Worm (Caenorhabditis elegans) whole organism, L1 larva: Measurements from ENCODE around the gene irld-45.
A peak's percentile ranks its signal among the peaks of the same experiment; 100 is the strongest.

ENCODE experiments used
- C04F5.9 ChIP-seq: sonication (generic microtip); optimal IDR thresholded peaks from 2 replicates; lab custom pipeline; 2016; ENCODE audit warnings: missing genetic modification characterization, missing compliant biosample characterization
- C16A3.4 ChIP-seq: fragments of 150-350 bp; optimal IDR thresholded peaks from 2 replicates; lab custom pipeline; 2014; ENCODE audit warnings: missing biosample characterization, missing genetic modification characterization
- C34B4.2 ChIP-seq: sonication (generic microtip); optimal IDR thresholded peaks from 2 replicates; lab custom pipeline; 2017; ENCODE audit warnings: mild to moderate bottlenecking, missing genetic modification characterization, missing compliant biosample characterization
- F16B12.6 ChIP-seq: fragments of 150-350 bp; optimal IDR thresholded peaks from 2 replicates; lab custom pipeline; 2014; ENCODE audit warnings: missing biosample characterization, missing genetic modification characterization
- aha-1 ChIP-seq: fragments of 150-350 bp; optimal IDR thresholded peaks from 2 replicates; lab custom pipeline; 2014; ENCODE audit warnings: missing biosample characterization, missing genetic modification characterization
- alr-1 ChIP-seq: fragments of 200-800 bp; sonication (Bioruptor generic); optimal IDR thresholded peaks from 2 replicates; lab custom pipeline; 2018; ENCODE audit warnings: borderline replicate concordance, mild to moderate bottlenecking, missing genetic modification characterization, missing compliant biosample characterization
- aly-2 ChIP-seq: fragments of 150-350 bp; optimal IDR thresholded peaks from 2 replicates; lab custom pipeline; 2014; ENCODE audit warnings: missing biosample characterization, missing genetic modification characterization
- ama-1 ChIP-seq: fragments of 150-350 bp; optimal IDR thresholded peaks from 2 replicates; lab custom pipeline; 2014
- blmp-1 ChIP-seq: fragments of 150-350 bp; optimal IDR thresholded peaks from 2 replicates; lab custom pipeline; 2014; ENCODE audit warnings: missing biosample characterization, missing genetic modification characterization
- ceh-8 ChIP-seq: fragments of 200-800 bp; sonication (Bioruptor generic); optimal IDR thresholded peaks from 2 replicates; lab custom pipeline; 2018; ENCODE audit warnings: mild to moderate bottlenecking, missing genetic modification characterization, moderate library complexity, missing compliant biosample characterization
- ceh-82 ChIP-seq, 3 experiments: fragments of 150-350 bp in 1 of 3; sonication (generic microtip) in 2 of 3; optimal IDR thresholded peaks; 2 replicates each; lab custom pipeline; 2014 to 2017; ENCODE audit warnings: missing biosample characterization in 3 of 3, missing genetic modification characterization in 3 of 3
- ces-1 ChIP-seq: fragments of 150-350 bp; optimal IDR thresholded peaks from 2 replicates; lab custom pipeline; 2014; ENCODE audit warnings: missing biosample characterization, missing genetic modification reagents, missing genetic modification characterization
- dsc-1 ChIP-seq: sonication (generic microtip); optimal IDR thresholded peaks from 2 replicates; lab custom pipeline; 2016; ENCODE audit warnings: mild to moderate bottlenecking, missing genetic modification characterization, missing compliant biosample characterization
- efl-1 ChIP-seq, 4 experiments: fragments of 150-350 bp; optimal IDR thresholded peaks in 3 of 4; peaks in 1 of 4; 1 replicate in 1 of 4; 2 replicates in 3 of 4; lab custom pipeline; 2014; ENCODE audit warnings: missing biosample characterization in 2 of 4, missing genetic modification characterization in 2 of 4, missing genetic modification reagents in 2 of 4
- egl-27 ChIP-seq, 2 experiments: fragments of 150-350 bp in 1 of 2; sonication (generic microtip); optimal IDR thresholded peaks; 3 replicates each; lab custom pipeline; 2017 to 2018; ENCODE audit warnings: missing biosample characterization in 2 of 2, missing genetic modification characterization in 2 of 2, missing genetic modification reagents in 2 of 2
- ets-5 ChIP-seq: fragments of 200-800 bp; sonication (Bioruptor generic); IDR thresholded peaks from 2 replicates; pipeline ENCODE4 v1.3.6; 2022; ENCODE audit warnings: missing genetic modification characterization, missing compliant biosample characterization
- fkh-10 ChIP-seq: sonication (generic microtip); optimal IDR thresholded peaks from 2 replicates; lab custom pipeline; 2017; ENCODE audit warnings: missing biosample characterization, missing genetic modification reagents, missing genetic modification characterization
- fkh-4 ChIP-seq: sonication (generic microtip); optimal IDR thresholded peaks from 2 replicates; lab custom pipeline; 2016; ENCODE audit warnings: missing compliant biosample characterization, missing genetic modification characterization, borderline replicate concordance
- fos-1 ChIP-seq: fragments of 150-350 bp; optimal IDR thresholded peaks from 2 replicates; lab custom pipeline; 2014; ENCODE audit warnings: missing biosample characterization, missing genetic modification characterization
- hpl-2 ChIP-seq: fragments of 150-350 bp; optimal IDR thresholded peaks from 2 replicates; lab custom pipeline; 2014; ENCODE audit warnings: missing biosample characterization, missing genetic modification reagents, missing genetic modification characterization
- jun-1 ChIP-seq: fragments of 150-350 bp; optimal IDR thresholded peaks from 2 replicates; lab custom pipeline; 2014; ENCODE audit warnings: missing biosample characterization, missing genetic modification reagents, missing genetic modification characterization
- lin-14 ChIP-seq: fragments of 200-800 bp; sonication (Bioruptor generic); optimal IDR thresholded peaks from 2 replicates; lab custom pipeline; 2018; ENCODE audit warnings: mild to moderate bottlenecking, missing genetic modification characterization, moderate library complexity, missing compliant biosample characterization
- lin-15B ChIP-seq: fragments of 150-350 bp; sonication (generic microtip); optimal IDR thresholded peaks from 3 replicates; lab custom pipeline; 2014; ENCODE audit warnings: missing biosample characterization, missing genetic modification characterization
- lir-3 ChIP-seq: sonication (generic microtip); optimal IDR thresholded peaks from 2 replicates; lab custom pipeline; 2016; ENCODE audit warnings: mild to moderate bottlenecking, missing genetic modification characterization, moderate library complexity, missing compliant biosample characterization; ENCODE audit not compliant: poor library complexity
- lsy-2 ChIP-seq, 2 experiments: fragments of 150-350 bp; optimal IDR thresholded peaks; 2 replicates each; lab custom pipeline; 2014; ENCODE audit warnings: missing biosample characterization in 2 of 2, missing genetic modification characterization in 2 of 2
- mab-9 ChIP-seq: fragments of 200-800 bp; sonication (Bioruptor generic); IDR thresholded peaks from 2 replicates; pipeline ENCODE4 v1.3.6; 2022; ENCODE audit warnings: missing genetic modification reagents, missing genetic modification characterization, missing compliant biosample characterization
- mep-1 ChIP-seq: fragments of 150-350 bp; optimal IDR thresholded peaks from 2 replicates; lab custom pipeline; 2014; ENCODE audit warnings: missing biosample characterization, missing genetic modification characterization
- nhr-11 ChIP-seq: fragments of 150-350 bp; optimal IDR thresholded peaks from 2 replicates; lab custom pipeline; 2014; ENCODE audit warnings: missing biosample characterization, missing genetic modification characterization
- nhr-19 ChIP-seq: fragments of 200-800 bp; sonication (Bioruptor generic); conservative IDR thresholded peaks from 2 replicates; pipeline ENCODE4 v1.3.6; 2022; ENCODE audit warnings: missing genetic modification characterization, missing compliant biosample characterization
- nhr-237 ChIP-seq: fragments of 150-350 bp; optimal IDR thresholded peaks from 2 replicates; lab custom pipeline; 2014; ENCODE audit warnings: missing biosample characterization, missing genetic modification characterization
- nhr-71 ChIP-seq: sonication (generic microtip); optimal IDR thresholded peaks from 2 replicates; lab custom pipeline; 2016; ENCODE audit warnings: mild to moderate bottlenecking, missing genetic modification characterization, moderate library complexity, missing compliant biosample characterization
- nhr-76 ChIP-seq: sonication (generic microtip); optimal IDR thresholded peaks from 2 replicates; lab custom pipeline; 2017; ENCODE audit warnings: missing biosample characterization, missing genetic modification characterization
- nhr-84 ChIP-seq: sonication (generic microtip); optimal IDR thresholded peaks from 2 replicates; lab custom pipeline; 2017; ENCODE audit warnings: missing biosample characterization, missing genetic modification characterization
- nhr-90 ChIP-seq: sonication (generic microtip); optimal IDR thresholded peaks from 2 replicates; lab custom pipeline; 2016; ENCODE audit warnings: mild to moderate bottlenecking, missing genetic modification characterization, missing compliant biosample characterization; ENCODE audit not compliant: poor library complexity
- pag-3 ChIP-seq: sonication (generic microtip); optimal IDR thresholded peaks from 2 replicates; lab custom pipeline; 2017; ENCODE audit warnings: missing genetic modification characterization, mild to moderate bottlenecking, missing compliant biosample characterization, antibody characterized with exemption, borderline replicate concordance; ENCODE audit not compliant: insufficient read depth
- pax-3 ChIP-seq: fragments of 200-800 bp; sonication (Bioruptor generic); optimal IDR thresholded peaks from 2 replicates; lab custom pipeline; 2018; ENCODE audit warnings: mild to moderate bottlenecking, missing genetic modification characterization, moderate library complexity, missing compliant biosample characterization
- pqm-1 ChIP-seq: sonication (generic microtip); optimal IDR thresholded peaks from 3 replicates; lab custom pipeline; 2017; ENCODE audit warnings: missing biosample characterization, missing genetic modification characterization
- rnt-1 ChIP-seq: sonication (generic microtip); optimal IDR thresholded peaks from 2 replicates; lab custom pipeline; 2016; ENCODE audit warnings: mild to moderate bottlenecking, missing genetic modification characterization, moderate library complexity, missing compliant biosample characterization
- skn-1 ChIP-seq: fragments of 150-350 bp; optimal IDR thresholded peaks from 2 replicates; lab custom pipeline; 2014; ENCODE audit warnings: missing biosample characterization, missing genetic modification characterization
- snpc-4 ChIP-seq: fragments of 150-350 bp; optimal IDR thresholded peaks from 2 replicates; lab custom pipeline; 2014; ENCODE audit warnings: missing biosample characterization, missing genetic modification characterization
- snu-23 ChIP-seq: sonication (generic microtip); optimal IDR thresholded peaks from 2 replicates; lab custom pipeline; 2016; ENCODE audit warnings: missing genetic modification characterization, missing compliant biosample characterization
- sox-4 ChIP-seq: sonication (generic microtip); optimal IDR thresholded peaks from 2 replicates; lab custom pipeline; 2016; ENCODE audit warnings: missing genetic modification characterization, missing compliant biosample characterization
- sptf-1 ChIP-seq: fragments of 150-350 bp; optimal IDR thresholded peaks from 2 replicates; lab custom pipeline; 2014; ENCODE audit warnings: missing biosample characterization, missing genetic modification characterization
- sup-37 ChIP-seq: fragments of 200-800 bp; sonication (Bioruptor generic); optimal IDR thresholded peaks from 2 replicates; lab custom pipeline; 2018; ENCODE audit warnings: mild to moderate bottlenecking, missing genetic modification characterization, missing compliant biosample characterization
- swsn-7 ChIP-seq: sonication (generic microtip); optimal IDR thresholded peaks from 2 replicates; lab custom pipeline; 2016; ENCODE audit warnings: missing genetic modification characterization, missing compliant biosample characterization
- tbx-2 ChIP-seq: sonication (generic microtip); optimal IDR thresholded peaks from 2 replicates; lab custom pipeline; 2016; ENCODE audit warnings: missing genetic modification characterization, missing compliant biosample characterization
- unc-62 ChIP-seq: fragments of 150-350 bp; optimal IDR thresholded peaks from 2 replicates; lab custom pipeline; 2014; ENCODE audit warnings: missing biosample characterization, missing genetic modification reagents, missing genetic modification characterization
- unc-86 ChIP-seq: sonication (generic microtip); optimal IDR thresholded peaks from 2 replicates; lab custom pipeline; 2016; ENCODE audit warnings: missing genetic modification characterization, missing compliant biosample characterization
- xbp-1 ChIP-seq: sonication (generic microtip); optimal IDR thresholded peaks from 2 replicates; lab custom pipeline; 2016; ENCODE audit warnings: missing genetic modification characterization, missing compliant biosample characterization
- zag-1 ChIP-seq: fragments of 150-350 bp; optimal IDR thresholded peaks from 2 replicates; lab custom pipeline; 2014; ENCODE audit warnings: missing biosample characterization, missing genetic modification characterization
- zip-4 ChIP-seq: fragments of 200-800 bp; sonication (Bioruptor generic); optimal IDR thresholded peaks from 2 replicates; lab custom pipeline; 2018; ENCODE audit warnings: mild to moderate bottlenecking, missing genetic modification characterization, moderate library complexity, missing compliant biosample characterization
- ztf-11 ChIP-seq, 2 experiments: sonication (generic microtip); optimal IDR thresholded peaks; 2 replicates each; lab custom pipeline; 2016 to 2017; ENCODE audit warnings: missing genetic modification characterization in 2 of 2, missing biosample characterization in 1 of 2, missing compliant biosample characterization in 1 of 2
- ztf-4 ChIP-seq: fragments of 150-350 bp; optimal IDR thresholded peaks from 2 replicates; lab custom pipeline; 2014; ENCODE audit warnings: missing biosample characterization, missing genetic modification characterization

irld-45 gene

ce11 chrV:1627269-1627668, 20.8 kb upstream of the irld-45 start:
- no peak for TF ChIP-seq unc-62 (GFP tag; lab: Kevin White, UChicago)
- TF ChIP-seq aha-1 = no peak
- peak; percentile 21; the same call in 1 of the 2 replicates for TF ChIP-seq nhr-19
- TF ChIP-seq ama-1 = no peak
- TF ChIP-seq nhr-90 = peak; percentile 47
- TF ChIP-seq nhr-11 (tag; lab: Kevin White, UChicago) = peak; percentile 3
- TF ChIP-seq ztf-11 (tag; optimal IDR thresholded peaks at IDR 0.05; lab: Kevin White, UChicago) = no peak
- TF ChIP-seq lin-14 (GFP tag; lab: Kevin White, UChicago) = peak; percentile 95
- no peak for TF ChIP-seq zip-4 (GFP tag; lab: Kevin White, UChicago)
- TF ChIP-seq hpl-2 (GFP tag; lab: Kevin White, UChicago) = no peak
- no peak for TF ChIP-seq pag-3 (tag; lab: Kevin White, UChicago)
- TF ChIP-seq jun-1 (tag; lab: Kevin White, UChicago) = peak; percentile 35
- TF ChIP-seq nhr-71 (tag; lab: Kevin White, UChicago) = peak; percentile 67
- TF ChIP-seq alr-1 (tag; lab: Kevin White, UChicago) = no peak
- peak; percentile 53 for TF ChIP-seq ztf-4 (tag; lab: Kevin White, UChicago)
- peak; percentile 45 for TF ChIP-seq tbx-2
- no peak for TF ChIP-seq nhr-76
- no peak for TF ChIP-seq unc-86 (tag; lab: Kevin White, UChicago)
- TF ChIP-seq F16B12.6 = no peak
- no peak for TF ChIP-seq rnt-1 (tag; lab: Kevin White, UChicago)
- TF ChIP-seq fos-1 (tag; lab: Kevin White, UChicago) = no peak
- no peak for TF ChIP-seq ceh-8 (GFP tag; lab: Kevin White, UChicago)
- no peak for TF ChIP-seq pqm-1 (tag; lab: Kevin White, UChicago)
- TF ChIP-seq sptf-1 (tag; lab: Kevin White, UChicago) = no peak
- no peak for TF ChIP-seq pax-3
- TF ChIP-seq ceh-82 (tag; optimal IDR thresholded peaks at IDR 0.05; lab: Kevin White, UChicago) = peak in 2 of 3 experiments; percentile 10 to 17
- no peak for TF ChIP-seq sox-4 (tag; lab: Kevin White, UChicago)
- peak; percentile 81 for TF ChIP-seq skn-1 (tag; lab: Kevin White, UChicago)
- TF ChIP-seq ets-5 (GFP tag; lab: Robert Waterston, UW) = no peak
- TF ChIP-seq aly-2 (tag; lab: Kevin White, UChicago) = no peak
- no peak for TF ChIP-seq egl-27 (tag; optimal IDR thresholded peaks at IDR 0.05; lab: Kevin White, UChicago)
- no peak for TF ChIP-seq C04F5.9 (tag; lab: Kevin White, UChicago)
- no peak for TF ChIP-seq lin-15B (tag; lab: Kevin White, UChicago)
- no peak for TF ChIP-seq snpc-4
- TF ChIP-seq dsc-1 (tag; lab: Kevin White, UChicago) = no peak
- TF ChIP-seq nhr-237 (tag; lab: Kevin White, UChicago) = no peak
- no peak for TF ChIP-seq fkh-10
- TF ChIP-seq efl-1 (optimal IDR thresholded peaks at IDR 0.05; lab: Kevin White, UChicago) = peak; percentile 5 to 6
- TF ChIP-seq efl-1 (GFP tag; optimal IDR thresholded peaks at IDR 0.05 in 1 of 2; lab: Kevin White, UChicago) = no peak
- TF ChIP-seq lir-3 = no peak
- TF ChIP-seq ces-1 (GFP tag; lab: Kevin White, UChicago) = no peak
- peak; percentile 54 for TF ChIP-seq snu-23 (GFP tag; lab: Kevin White, UChicago)
- TF ChIP-seq C16A3.4 = no peak
- no peak for TF ChIP-seq swsn-7 (tag; lab: Kevin White, UChicago)
- TF ChIP-seq sup-37 = no peak
- TF ChIP-seq C34B4.2 = no peak
- TF ChIP-seq mep-1 (tag; lab: Kevin White, UChicago) = peak; percentile 27
- no peak for TF ChIP-seq nhr-84
- TF ChIP-seq fkh-4 (tag; lab: Kevin White, UChicago) = no peak
- TF ChIP-seq lsy-2 (tag; optimal IDR thresholded peaks at IDR 0.05; lab: Kevin White, UChicago) = peak in 1 of 2 experiments; percentile 25
- no peak for TF ChIP-seq mab-9 (GFP tag; lab: Robert Waterston, UW)
- no peak for TF ChIP-seq xbp-1 (tag; lab: Kevin White, UChicago)
- no peak for TF ChIP-seq zag-1 (tag; lab: Kevin White, UChicago)
- TF ChIP-seq blmp-1 (tag; lab: Kevin White, UChicago) = peak; percentile 65
